Worm (Caenorhabditis elegans): ENCODE data around the gene crp-1.
A peak's percentile ranks its signal among the peaks of the same experiment; 100 is the strongest.

The crp-1 gene

ce11 chrV:10483995-10484394, 5.6 kb downstream of the crp-1 start:
- TF ChIP-seq sma-9 (GFP tag; optimal IDR thresholded peaks at IDR 0.05) (peak; percentile 34), sma-9 (tag; optimal IDR thresholded peaks at IDR 0.05) (no peak), C34F6.9 (tag; optimal IDR thresholded peaks at IDR 0.05) (no peak), unc-62 (GFP tag; optimal IDR thresholded peaks at IDR 0.05) (no peak), nhr-77 (tag; optimal IDR thresholded peaks at IDR 0.05) (no peak), ceh-16 (tag; optimal IDR thresholded peaks at IDR 0.05) (no peak), nhr-129 (tag; optimal IDR thresholded peaks at IDR 0.05) (no peak), fos-1 (tag; optimal IDR thresholded peaks at IDR 0.05) (peak; percentile 59), egl-27 (tag; optimal IDR thresholded peaks at IDR 0.05) (no peak), peb-1 (tag; optimal IDR thresholded peaks at IDR 0.05) (no peak)

ce11 chrV:10484640-10485039, 6.3 kb downstream of the crp-1 start, which contains the start of gene Y32F6B.1:
Y32F6B.1 (minus strand) TSS chrV:10484740.
- TF ChIP-seq elt-1 (tag; optimal IDR thresholded peaks at IDR 0.05) (no peak), nhr-10 (tag; optimal IDR thresholded peaks at IDR 0.05) (no peak), C34F6.9 (tag; optimal IDR thresholded peaks at IDR 0.05) (no peak), peb-1 (tag; optimal IDR thresholded peaks at IDR 0.05) (no peak), ztf-4 (tag; optimal IDR thresholded peaks at IDR 0.05) (no peak), nhr-23 (tag; optimal IDR thresholded peaks at IDR 0.05) (no peak), unc-62 (GFP tag; optimal IDR thresholded peaks at IDR 0.05) (no peak), nhr-25 (tag; optimal IDR thresholded peaks at IDR 0.05) (no peak), nhr-77 (tag; optimal IDR thresholded peaks at IDR 0.05) (no peak), zag-1 (tag; optimal IDR thresholded peaks at IDR 0.05) (no peak), lsy-2 (tag; optimal IDR thresholded peaks at IDR 0.05) (no peak), snpc-4 (tag; optimal IDR thresholded peaks at IDR 0.05) (no peak), skn-1 (tag; optimal IDR thresholded peaks at IDR 0.05) (no peak), nhr-6 (tag; optimal IDR thresholded peaks at IDR 0.05) (no peak), nhr-11 (tag; optimal IDR thresholded peaks at IDR 0.05) (no peak), mdl-1 (tag; optimal IDR thresholded peaks at IDR 0.05) (no peak)

- TF ChIP-seq fos-1 (tag; optimal IDR thresholded peaks at IDR 0.05) (peak; percentile 57), lin-13 (GFP tag; optimal IDR thresholded peaks at IDR 0.05) (no peak), crh-2 (tag; optimal IDR thresholded peaks at IDR 0.05) (peak; percentile 5), F13H6.1 (tag; optimal IDR thresholded peaks at IDR 0.05) (peak; percentile 7)
Measured at ce11 chrV:10485389-10485788, 7.0 kb downstream of the crp-1 start.

- TF ChIP-seq mdl-1 (tag; optimal IDR thresholded peaks at IDR 0.05) (no peak), nhr-6 (tag; optimal IDR thresholded peaks at IDR 0.05) (no peak), nhr-21 (tag; optimal IDR thresholded peaks at IDR 0.05) (no peak), dmd-4 (tag; optimal IDR thresholded peaks at IDR 0.05) (no peak), peb-1 (tag; optimal IDR thresholded peaks at IDR 0.05) (no peak), nhr-129 (tag; optimal IDR thresholded peaks at IDR 0.05) (no peak), mab-5 (tag; optimal IDR thresholded peaks at IDR 0.05) (no peak)
Measured at ce11 chrV:10489998-10490397, 11.6 kb downstream of the crp-1 start, which contains the start of gene ncx-5. ncx-5 (minus strand) TSS chrV:10490098.

- TF ChIP-seq skn-1 (tag; optimal IDR thresholded peaks at IDR 0.05) (no peak), C34F6.9 (tag; optimal IDR thresholded peaks at IDR 0.05) (no peak), zag-1 (tag; optimal IDR thresholded peaks at IDR 0.05) (no peak)
Measured at ce11 chrV:10491443-10491842, 13.1 kb downstream of the crp-1 start, which contains the start of gene aqp-5. aqp-5 (plus strand) TSS chrV:10491743.

- TF ChIP-seq ztf-1 (GFP tag; conservative IDR thresholded peaks at IDR 0.05) (no peak), fos-1 (tag; optimal IDR thresholded peaks at IDR 0.05) (peak; percentile 64), nhr-6 (tag; optimal IDR thresholded peaks at IDR 0.05) (no peak), sma-9 (GFP tag; optimal IDR thresholded peaks at IDR 0.05) (peak; percentile 26), sma-9 (tag; optimal IDR thresholded peaks at IDR 0.05) (no peak), gmeb-1 (tag; optimal IDR thresholded peaks at IDR 0.05) (peak; percentile 23)
Measured at ce11 chrV:10493150-10493549, 14.8 kb downstream of the crp-1 start, which contains the start of gene ugt-33. ugt-33 (plus strand) TSS chrV:10493409.

- TF ChIP-seq ztf-11 (tag; optimal IDR thresholded peaks at IDR 0.05) (no peak), alr-1 (tag; optimal IDR thresholded peaks at IDR 0.05) (no peak), egl-27 (tag; optimal IDR thresholded peaks at IDR 0.05) (no peak), sma-9 (GFP tag; optimal IDR thresholded peaks at IDR 0.05) (no peak), sma-9 (tag; optimal IDR thresholded peaks at IDR 0.05) (no peak), fos-1 (tag; optimal IDR thresholded peaks at IDR 0.05) (no peak), nhr-23 (tag; optimal IDR thresholded peaks at IDR 0.05) (no peak)
Measured at ce11 chrV:10496733-10497132, 18.4 kb downstream of the crp-1 start, which contains the start of gene C35A5.4. C35A5.4 (plus strand) TSS chrV:10497033.

All from whole organism, L2 larva.